Fruit fly (Drosophila melanogaster): ENCODE data around the gene Pkc98E.

Pkc98E gene

DNA sequence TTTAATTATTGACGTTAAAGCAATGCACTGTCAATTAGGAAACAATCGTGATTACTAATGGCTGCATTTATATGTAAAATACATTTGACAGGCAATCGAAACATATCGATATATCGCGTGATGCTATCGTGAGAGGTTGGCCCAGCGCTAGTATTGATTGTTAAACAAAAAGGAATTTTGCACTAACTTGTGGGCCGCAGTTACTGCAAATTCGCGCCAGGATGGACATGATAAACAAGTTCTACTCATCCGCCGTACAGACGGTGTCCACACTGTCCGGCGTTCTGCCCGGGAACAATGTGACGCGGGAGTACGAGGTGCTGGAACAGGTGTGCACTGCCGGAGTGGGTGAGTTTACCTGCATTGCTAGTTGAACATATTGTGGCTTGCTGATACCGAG is 11.8 kb upstream of the Pkc98E start, which contains the start of the genes eIF4E6 and CG1951 (continued):
- TF ChIP-seq Bgb (GFP tag; IDR thresholded peaks at IDR 0.05; ENCODE audit: partially characterized antibody) (peak; percentile 98), bbx (GFP tag; IDR thresholded peaks at IDR 0.05; ENCODE audit: partially characterized antibody) (peak; percentile 98), run (tag; optimal IDR thresholded peaks at IDR 0.05) (no peak), CG10959 (GFP tag; IDR thresholded peaks at IDR 0.05) (no peak), inv (GFP tag; IDR thresholded peaks at IDR 0.05; ENCODE audit: partially characterized antibody) (peak; percentile 93), CG12744 (GFP tag; optimal IDR thresholded peaks at IDR 0.05) (no peak), hb (GFP tag; IDR thresholded peaks at IDR 0.05; ENCODE audit: partially characterized antibody) (peak; percentile 92), slp2 (GFP tag; optimal IDR thresholded peaks at IDR 0.05) (no peak), Sin3A (optimal IDR thresholded peaks at IDR 0.05) (peak; percentile 31), phol (tag; optimal IDR thresholded peaks at IDR 0.05) (peak; percentile 71), ATbp (GFP tag; optimal IDR thresholded peaks at IDR 0.05) (no peak), CG17912 (GFP tag; optimal IDR thresholded peaks at IDR 0.05) (no peak), HmgD (GFP tag; optimal IDR thresholded peaks at IDR 0.05) (peak; percentile 28), vnd (GFP tag; IDR thresholded peaks at IDR 0.05; ENCODE audit: partially characterized antibody) (peak; percentile 93), Fer2 (tag; optimal IDR thresholded peaks at IDR 0.05) (no peak), Med (GFP tag) (peak; percentile 86), Trl (optimal IDR thresholded peaks at IDR 0.05) (no peak), Trl (GFP tag; optimal IDR thresholded peaks at IDR 0.05) (no peak), tx (GFP tag; optimal IDR thresholded peaks at IDR 0.05) (peak; percentile 4), CG14860 (GFP tag; IDR thresholded peaks at IDR 0.05; ENCODE audit: partially characterized antibody) (peak; percentile 95), Ada2b (GFP tag; IDR thresholded peaks at IDR 0.05) (no peak), CG6683 (GFP tag; optimal IDR thresholded peaks at IDR 0.05) (no peak), CG4617 (GFP tag; optimal IDR thresholded peaks at IDR 0.05; ENCODE audit: borderline replicate concordance) (peak; percentile 90), CG3847 (GFP tag; IDR thresholded peaks at IDR 0.05) (no peak), CG7963 (GFP tag; IDR thresholded peaks at IDR 0.05; ENCODE audit: partially characterized antibody) (peak; percentile 95), CTCF (GFP tag; optimal IDR thresholded peaks at IDR 0.05) (peak; percentile 32), CG13287 (GFP tag; IDR thresholded peaks at IDR 0.05; ENCODE audit: partially characterized antibody) (peak; percentile 98), Dref (GFP tag; IDR thresholded peaks at IDR 0.05) (peak; percentile 89), ac (GFP tag; optimal IDR thresholded peaks at IDR 0.05) (no peak), tna (GFP tag; IDR thresholded peaks at IDR 0.05; ENCODE audit: partially characterized antibody) (peak; percentile 93), CG4730 (GFP tag; IDR thresholded peaks at IDR 0.05) (no peak), CG7745 (tag; optimal IDR thresholded peaks at IDR 0.05) (no peak), insv (GFP tag; optimal IDR thresholded peaks at IDR 0.05) (peak in 1 of 2 experiments; percentile 12), trem (tag; optimal IDR thresholded peaks at IDR 0.05) (peak; percentile 47), Kr (GFP tag; optimal IDR thresholded peaks at IDR 0.05) (no peak), lab (GFP tag; optimal IDR thresholded peaks at IDR 0.05) (no peak), CG14710 (tag; optimal IDR thresholded peaks at IDR 0.05) (no peak), HLH4C (GFP tag; IDR thresholded peaks at IDR 0.05; ENCODE audit: partially characterized antibody) (peak; percentile 93), ham (GFP tag; IDR thresholded peaks at IDR 0.05) (no peak), CG8281 (tag; optimal IDR thresholded peaks at IDR 0.05) (peak; percentile 10), chn (GFP tag; optimal IDR thresholded peaks at IDR 0.05) (peak; percentile 7), chinmo (GFP tag; IDR thresholded peaks at IDR 0.05; ENCODE audit: partially characterized antibody) (peak; percentile 95), CG16813 (GFP tag; IDR thresholded peaks at IDR 0.05; ENCODE audit: partially characterized antibody) (peak; percentile 96), CG17186 (GFP tag; optimal IDR thresholded peaks at IDR 0.05) (peak; percentile 9), Opbp (GFP tag; IDR thresholded peaks at IDR 0.05; ENCODE audit: partially characterized antibody) (peak; percentile 98), Scr (GFP tag; IDR thresholded peaks at IDR 0.05; ENCODE audit: partially characterized antibody) (peak; percentile 95), unc-4 (GFP tag; IDR thresholded peaks at IDR 0.05; ENCODE audit: partially characterized antibody) (peak; percentile 94), CG3065 (GFP tag; optimal IDR thresholded peaks at IDR 0.05) (no peak), BEAF-32 (GFP tag; optimal IDR thresholded peaks at IDR 0.05) (peak; percentile 92), MESR4 (GFP tag; optimal IDR thresholded peaks at IDR 0.05) (peak; percentile 90)
